Worm (Caenorhabditis elegans) whole organism, mixed stage, embryonic: ENCODE data around the gene srw-108.

Source experiments
- M03D4.4 ChIP-seq: sonication (generic microtip); optimal IDR thresholded peaks from 2 replicates; lab custom pipeline; 2017; ENCODE audit warnings: mild to moderate bottlenecking, missing genetic modification characterization, missing compliant biosample characterization
- bed-3 ChIP-seq: fragments of 200-800 bp; sonication (Bioruptor generic); optimal IDR thresholded peaks from 3 replicates; lab custom pipeline; 2018; ENCODE audit warnings: mild to moderate bottlenecking, missing genetic modification characterization, moderate library complexity, missing compliant biosample characterization
- blmp-1 ChIP-seq: fragments of 150-350 bp; optimal IDR thresholded peaks from 2 replicates; lab custom pipeline; 2014; ENCODE audit warnings: missing biosample characterization, missing genetic modification characterization
- ceh-39 ChIP-seq: fragments of 150-350 bp; optimal IDR thresholded peaks from 2 replicates; lab custom pipeline; 2014; ENCODE audit warnings: missing biosample characterization, missing genetic modification characterization
- ceh-43 ChIP-seq: fragments of 200-800 bp; sonication (Bioruptor generic); optimal IDR thresholded peaks from 2 replicates; lab custom pipeline; 2018; ENCODE audit warnings: mild to moderate bottlenecking, missing genetic modification characterization, moderate library complexity, missing compliant biosample characterization
- ceh-83 ChIP-seq: fragments of 200-800 bp; sonication (Bioruptor generic); optimal IDR thresholded peaks from 2 replicates; lab custom pipeline; 2018; ENCODE audit warnings: mild to moderate bottlenecking, missing genetic modification characterization, missing compliant biosample characterization
- ces-1 ChIP-seq: fragments of 150-350 bp; optimal IDR thresholded peaks from 2 replicates; lab custom pipeline; 2014; ENCODE audit warnings: missing biosample characterization, missing genetic modification reagents, missing genetic modification characterization
- cnd-1 ChIP-seq: fragments of 200-800 bp; sonication (Bioruptor generic); optimal IDR thresholded peaks from 2 replicates; lab custom pipeline; 2018; ENCODE audit warnings: mild to moderate bottlenecking, missing genetic modification characterization, missing compliant biosample characterization
- elt-1 ChIP-seq: sonication (generic microtip); optimal IDR thresholded peaks from 2 replicates; lab custom pipeline; 2017; ENCODE audit warnings: missing genetic modification characterization, mild to moderate bottlenecking, missing compliant biosample characterization, antibody characterized with exemption, moderate library complexity, borderline replicate concordance; ENCODE audit not compliant: insufficient read depth
- elt-3 ChIP-seq: fragments of 150-350 bp; optimal IDR thresholded peaks from 2 replicates; lab custom pipeline; 2014; ENCODE audit warnings: missing biosample characterization, missing genetic modification characterization
- flh-1 ChIP-seq: fragments of 200-800 bp; sonication (Bioruptor generic); optimal IDR thresholded peaks from 2 replicates; lab custom pipeline; 2018; ENCODE audit warnings: mild to moderate bottlenecking, missing genetic modification characterization, moderate library complexity, missing compliant biosample characterization
- hlh-1 ChIP-seq: fragments of 150-350 bp; optimal IDR thresholded peaks from 2 replicates; lab custom pipeline; 2014; ENCODE audit warnings: missing biosample characterization, missing genetic modification reagents, missing genetic modification characterization
- lin-13 ChIP-seq: fragments of 150-350 bp; optimal IDR thresholded peaks from 2 replicates; lab custom pipeline; 2014; ENCODE audit warnings: missing biosample characterization, missing genetic modification characterization
- lin-32 ChIP-seq: fragments of 200-800 bp; sonication (Bioruptor generic); optimal IDR thresholded peaks from 2 replicates; lab custom pipeline; 2018; ENCODE audit warnings: mild to moderate bottlenecking, missing genetic modification characterization, missing compliant biosample characterization
- lsy-2 ChIP-seq: fragments of 150-350 bp; optimal IDR thresholded peaks from 2 replicates; lab custom pipeline; 2014; ENCODE audit warnings: missing biosample characterization, missing genetic modification characterization
- mab-5 ChIP-seq: fragments of 150-350 bp; optimal IDR thresholded peaks from 2 replicates; lab custom pipeline; 2014; ENCODE audit warnings: missing biosample characterization, missing genetic modification characterization
- mep-1 ChIP-seq: fragments of 150-350 bp; optimal IDR thresholded peaks from 2 replicates; lab custom pipeline; 2017; ENCODE audit warnings: missing biosample characterization, missing genetic modification reagents, missing genetic modification characterization, inconsistent platforms
- nhr-12 ChIP-seq: fragments of 150-350 bp; optimal IDR thresholded peaks from 2 replicates; lab custom pipeline; 2014; ENCODE audit warnings: missing biosample characterization, missing genetic modification characterization
- nhr-76 ChIP-seq: sonication (generic microtip); optimal IDR thresholded peaks from 2 replicates; lab custom pipeline; 2017; ENCODE audit warnings: missing biosample characterization, missing genetic modification characterization
- pha-4 ChIP-seq: fragments of 150-350 bp; optimal IDR thresholded peaks from 2 replicates; lab custom pipeline; 2018; ENCODE audit warnings: missing biosample characterization, missing genetic modification reagents, missing genetic modification characterization
- sem-2 ChIP-seq: fragments of 200-800 bp; sonication (Bioruptor generic); optimal IDR thresholded peaks from 2 replicates; lab custom pipeline; 2018; ENCODE audit warnings: mild to moderate bottlenecking, missing genetic modification characterization, missing compliant biosample characterization
- snpc-4 ChIP-seq: fragments of 150-350 bp; optimal IDR thresholded peaks from 2 replicates; lab custom pipeline; 2014; ENCODE audit warnings: missing biosample characterization, missing genetic modification characterization
- sptf-1 ChIP-seq: sonication (generic microtip); optimal IDR thresholded peaks from 2 replicates; lab custom pipeline; 2017; ENCODE audit warnings: mild to moderate bottlenecking, missing genetic modification characterization, moderate library complexity, missing compliant biosample characterization
- tbx-8 ChIP-seq: fragments of 200-800 bp; sonication (Bioruptor generic); optimal IDR thresholded peaks from 2 replicates; lab custom pipeline; 2018; ENCODE audit warnings: mild to moderate bottlenecking, missing genetic modification characterization, moderate library complexity, missing compliant biosample characterization
- unc-120 ChIP-seq: sonication (generic microtip); optimal IDR thresholded peaks from 2 replicates; lab custom pipeline; 2017; ENCODE audit warnings: missing genetic modification characterization, missing compliant biosample characterization; ENCODE audit not compliant: poor library complexity, severe bottlenecking
- unc-39 ChIP-seq: fragments of 150-350 bp; optimal IDR thresholded peaks from 2 replicates; lab custom pipeline; 2014; ENCODE audit warnings: missing biosample characterization, missing genetic modification characterization
- unc-62 ChIP-seq: fragments of 150-350 bp; optimal IDR thresholded peaks from 2 replicates; lab custom pipeline; 2014; ENCODE audit warnings: missing biosample characterization, missing genetic modification reagents, missing genetic modification characterization
- zip-8 ChIP-seq: fragments of 150-350 bp; optimal IDR thresholded peaks from 2 replicates; lab custom pipeline; 2014; ENCODE audit warnings: missing biosample characterization, missing genetic modification characterization
- ztf-11 ChIP-seq: fragments of 150-350 bp; optimal IDR thresholded peaks from 2 replicates; lab custom pipeline; 2014; ENCODE audit warnings: missing biosample characterization, missing genetic modification characterization

The srw-108 gene

ce11 chrV:552406-552805 is 24.7 kb downstream of the srw-108 start:
- TF ChIP-seq nhr-76 (no peak), ztf-11 (tag; lab: Kevin White, UChicago) (no peak), unc-120 (no peak), ceh-43 (GFP tag; lab: Kevin White, UChicago) (no peak), flh-1 (GFP tag; lab: Kevin White, UChicago) (no peak), elt-1 (tag; lab: Kevin White, UChicago) (no peak), M03D4.4 (tag; lab: Kevin White, UChicago) (no peak)

- TF ChIP-seq lin-13 = no peak
- TF ChIP-seq ceh-43 (GFP tag; lab: Kevin White, UChicago) = no peak
- no peak for TF ChIP-seq unc-120
- no peak for TF ChIP-seq elt-3
- no peak for TF ChIP-seq unc-39
These were observed 25.4 kb downstream of the srw-108 start, which contains the start of gene C14C6.8 for ce11 chrV:553067-553466. TSS of gene C14C6.8 (minus strand) at chrV:553167.

ce11 chrV:556055-556454 is 28.4 kb downstream of the srw-108 start, which contains the start of gene srx-8:
TSS of gene srx-8 (minus strand) at chrV:556155.
- TF ChIP-seq nhr-12 (tag; lab: Kevin White, UChicago) (no peak), elt-1 (tag; lab: Kevin White, UChicago) (no peak), sem-2 (no peak), snpc-4 (tag; lab: Kevin White, UChicago) (no peak), flh-1 (GFP tag; lab: Kevin White, UChicago) (no peak), zip-8 (tag; lab: Kevin White, UChicago) (no peak), blmp-1 (tag; lab: Kevin White, UChicago) (no peak), mab-5 (tag; lab: Kevin White, UChicago) (no peak), cnd-1 (tag; lab: Kevin White, UChicago) (no peak), lin-13 (no peak), ceh-83 (GFP tag; lab: Kevin White, UChicago) (no peak), unc-39 (no peak)
- TF ChIP-seq, all 35 proteins: peak for 0

- TF ChIP-seq bed-3 (GFP tag; lab: Kevin White, UChicago) (no peak), blmp-1 (tag; lab: Kevin White, UChicago) (no peak), nhr-12 (tag; lab: Kevin White, UChicago) (no peak), lsy-2 (no peak), pha-4 (tag; lab: Kevin White, UChicago) (no peak), hlh-1 (tag; lab: Kevin White, UChicago) (no peak), ceh-39 (no peak), ztf-11 (tag; lab: Kevin White, UChicago) (no peak), unc-62 (GFP tag; lab: Kevin White, UChicago) (no peak), ces-1 (GFP tag; lab: Kevin White, UChicago) (no peak), ceh-43 (GFP tag; lab: Kevin White, UChicago) (no peak), nhr-76 (no peak), sptf-1 (tag; lab: Kevin White, UChicago) (no peak), elt-1 (tag; lab: Kevin White, UChicago) (no peak)
These were observed 32.2 kb downstream of the srw-108 start, which contains the start of gene srx-7 for ce11 chrV:559940-560339. TSS of gene srx-7 (plus strand) at chrV:560195.

ce11 chrV:562834-563233 is 35.1 kb downstream of the srw-108 start, which contains the start of gene C14C6.2:
TSS of gene C14C6.2 (plus strand) at chrV:563134.
- no peak for TF ChIP-seq mep-1 (tag; lab: Kevin White, UChicago)
- no peak for TF ChIP-seq lin-32 (GFP tag; lab: Kevin White, UChicago)
- TF ChIP-seq nhr-12 (tag; lab: Kevin White, UChicago) = no peak
- no peak for TF ChIP-seq M03D4.4 (tag; lab: Kevin White, UChicago)
- TF ChIP-seq tbx-8 (GFP tag; lab: Kevin White, UChicago) = no peak
- no peak for TF ChIP-seq elt-1 (tag; lab: Kevin White, UChicago)
- TF ChIP-seq cnd-1 (tag; lab: Kevin White, UChicago) = no peak
- TF ChIP-seq mab-5 (tag; lab: Kevin White, UChicago) = no peak
- no peak for TF ChIP-seq pha-4 (tag; lab: Kevin White, UChicago)

ce11 chrV:565984-566383 is 38.3 kb downstream of the srw-108 start, which contains the start of gene sri-73:
TSS of gene sri-73 (minus strand) at chrV:566084.
- TF ChIP-seq lsy-2 = no peak
- no peak for TF ChIP-seq nhr-12 (tag; lab: Kevin White, UChicago)
- no peak for TF ChIP-seq zip-8 (tag; lab: Kevin White, UChicago)
- TF ChIP-seq cnd-1 (tag; lab: Kevin White, UChicago) = no peak
- no peak for TF ChIP-seq bed-3 (GFP tag; lab: Kevin White, UChicago)
- no peak for TF ChIP-seq unc-62 (GFP tag; lab: Kevin White, UChicago)
- no peak for TF ChIP-seq pha-4 (tag; lab: Kevin White, UChicago)
- TF ChIP-seq flh-1 (GFP tag; lab: Kevin White, UChicago) = no peak
- no peak for TF ChIP-seq sptf-1 (tag; lab: Kevin White, UChicago)
- TF ChIP-seq ztf-11 (tag; lab: Kevin White, UChicago) = no peak
- TF ChIP-seq, all 35 proteins: peak for 0
